Worm (Caenorhabditis elegans) whole organism, young adult: Measurements from ENCODE around the gene srx-17.

Experiments
- bed-1 ChIP-seq: fragments of 200-800 bp; sonication (Bioruptor generic); IDR thresholded peaks from 2 replicates; pipeline ENCODE4 v1.3.6; 2022; ENCODE audit warnings: missing genetic modification reagents, missing genetic modification characterization, missing compliant biosample characterization
- dpl-1 ChIP-seq: fragments of 150-350 bp; optimal IDR thresholded peaks from 2 replicates; lab custom pipeline; 2014; ENCODE audit warnings: missing biosample characterization, missing genetic modification reagents, missing genetic modification characterization
- ets-4 ChIP-seq: fragments of 200-800 bp; sonication (Bioruptor generic); optimal IDR thresholded peaks from 2 replicates; lab custom pipeline; 2018; ENCODE audit warnings: mild to moderate bottlenecking, missing genetic modification characterization, missing compliant biosample characterization
- gei-17 ChIP-seq: fragments of 200-800 bp; sonication (Bioruptor generic); optimal IDR thresholded peaks from 2 replicates; lab custom pipeline; 2018; ENCODE audit warnings: mild to moderate bottlenecking, missing genetic modification characterization, missing compliant biosample characterization
- nfyb-1 ChIP-seq: fragments of 200-800 bp; sonication (Bioruptor generic); IDR thresholded peaks from 2 replicates; pipeline ENCODE4 v1.3.6; 2022; ENCODE audit warnings: missing genetic modification reagents, missing genetic modification characterization, missing compliant biosample characterization
- zim-3 ChIP-seq: sonication (generic microtip); optimal IDR thresholded peaks from 2 replicates; lab custom pipeline; 2017; ENCODE audit warnings: mild to moderate bottlenecking, missing genetic modification characterization, moderate library complexity, missing compliant biosample characterization

ce11 chrV:13850170-13850569 lies 9.2 kb downstream of the srx-17 start, which contains the start of gene hpx-2:
- no peak for TF ChIP-seq ets-4 (GFP tag; lab: Kevin White, UChicago)
- no peak for TF ChIP-seq nfyb-1 (GFP tag; lab: Robert Waterston, UW)
- TF ChIP-seq dpl-1 (GFP tag; lab: Kevin White, UChicago) = no peak
- TF ChIP-seq gei-17 = no peak
- TF ChIP-seq zim-3 = no peak
- TF ChIP-seq bed-1 (GFP tag; lab: Robert Waterston, UW) = no peak
